Fruit fly (Drosophila melanogaster): ENCODE results near the gene MESR3.

The MESR3 gene

dm6 chr2L:18698559-18699130 lies 81.6 kb downstream of the MESR3 start, which contains the start of gene CG10341:
CG10341 (plus strand) TSS chr2L:18698714.
- TF ChIP-seq woc (GFP tag; optimal IDR thresholded peaks at IDR 0.05) (no peak), Myc (optimal IDR thresholded peaks at IDR 0.05) (peak; percentile 36), h (GFP tag; optimal IDR thresholded peaks at IDR 0.05) (peak; percentile 3), sage (GFP tag; optimal IDR thresholded peaks at IDR 0.05) (peak; percentile 3)

dm6 chr2L:18702721-18703488 lies 85.8 kb downstream of the MESR3 start, which contains the start of the genes CG10376 and CG10343:
CG10376 (minus strand) TSS chr2L:18703105.
CG10343 (plus strand) TSS chr2L:18703473.
- TF ChIP-seq HLH106 (tag; optimal IDR thresholded peaks at IDR 0.05) = peak; percentile 92
- TF ChIP-seq foxo (GFP tag; optimal IDR thresholded peaks at IDR 0.05) = peak in 1 of 2 experiments; percentile 85
- TF ChIP-seq rgr (GFP tag; optimal IDR thresholded peaks at IDR 0.05) = peak; percentile 77
- TF ChIP-seq CG9705 (GFP tag; optimal IDR thresholded peaks at IDR 0.05) = peak; percentile 79
- TF ChIP-seq tai (GFP tag; optimal IDR thresholded peaks at IDR 0.05) = no peak
- no peak for TF ChIP-seq sage (GFP tag; optimal IDR thresholded peaks at IDR 0.05)
- TF ChIP-seq woc (GFP tag; optimal IDR thresholded peaks at IDR 0.05) = peak; percentile 76
- no peak for TF ChIP-seq Hr83 (GFP tag; optimal IDR thresholded peaks at IDR 0.05; ENCODE audit: poor library complexity, severe bottlenecking)
- peak; percentile 57 for TF ChIP-seq Hnf4 (GFP tag; optimal IDR thresholded peaks at IDR 0.05)
- TF ChIP-seq Sp1 (GFP tag; optimal IDR thresholded peaks at IDR 0.05) = peak; percentile 87
- peak; percentile 9 for TF ChIP-seq Myc (optimal IDR thresholded peaks at IDR 0.05)
- TF ChIP-seq dl (GFP tag; optimal IDR thresholded peaks at IDR 0.05; ENCODE audit: insufficient read depth in 1 of 2, partially characterized antibody in 2 of 2) = no peak
- TF ChIP-seq jim (GFP tag; optimal IDR thresholded peaks at IDR 0.05) = no peak
- TF ChIP-seq sv (GFP tag; optimal IDR thresholded peaks at IDR 0.05) = peak; percentile 34
- TF ChIP-seq ey (GFP tag; optimal IDR thresholded peaks at IDR 0.05) = peak; percentile 56
- TF ChIP-seq Dif (GFP tag; optimal IDR thresholded peaks at IDR 0.05; ENCODE audit: partially characterized antibody) = no peak
- no peak for TF ChIP-seq brk (GFP tag; optimal IDR thresholded peaks at IDR 0.05)
- no peak for TF ChIP-seq dsf (GFP tag; optimal IDR thresholded peaks at IDR 0.05; ENCODE audit: borderline replicate concordance)
- TF ChIP-seq Rel (GFP tag; optimal IDR thresholded peaks at IDR 0.05) = no peak
- TF ChIP-seq Rel (tag; optimal IDR thresholded peaks at IDR 0.05) = peak; percentile 62
- TF ChIP-seq OdsH (GFP tag; optimal IDR thresholded peaks at IDR 0.05) = peak; percentile 71
- TF ChIP-seq dmrt93B (GFP tag; optimal IDR thresholded peaks at IDR 0.05) = peak; percentile 83
- TF ChIP-seq Hr78 (GFP tag; optimal IDR thresholded peaks at IDR 0.05) = peak; percentile 90
- TF ChIP-seq N (GFP tag; optimal IDR thresholded peaks at IDR 0.05) = peak; percentile 98
- TF ChIP-seq Vsx2 (GFP tag; optimal IDR thresholded peaks at IDR 0.05; ENCODE audit: partially characterized antibody) = no peak
- TF ChIP-seq h (GFP tag; optimal IDR thresholded peaks at IDR 0.05) = peak; percentile 68
- no peak for TF ChIP-seq br (GFP tag; optimal IDR thresholded peaks at IDR 0.05)
- peak; percentile 85 for TF ChIP-seq psq (GFP tag; optimal IDR thresholded peaks at IDR 0.05)
- TF ChIP-seq Abd-B (GFP tag; optimal IDR thresholded peaks at IDR 0.05) = no peak
- TF ChIP-seq fru (GFP tag; optimal IDR thresholded peaks at IDR 0.05) = peak; percentile 70

- TF ChIP-seq dl (GFP tag; optimal IDR thresholded peaks at IDR 0.05; ENCODE audit: insufficient read depth in 1 of 2, partially characterized antibody in 2 of 2) (no peak), Rel (GFP tag; optimal IDR thresholded peaks at IDR 0.05) (no peak), Rel (tag; optimal IDR thresholded peaks at IDR 0.05) (peak; percentile 70), jim (GFP tag; optimal IDR thresholded peaks at IDR 0.05) (peak; percentile 27), Jra (GFP tag; optimal IDR thresholded peaks at IDR 0.05) (peak; percentile 97), CG32264 (GFP tag; optimal IDR thresholded peaks at IDR 0.05) (peak; percentile 65), foxo (GFP tag; optimal IDR thresholded peaks at IDR 0.05) (peak; percentile 85 to 98), fru (GFP tag; optimal IDR thresholded peaks at IDR 0.05) (peak; percentile 92), CG9705 (GFP tag; optimal IDR thresholded peaks at IDR 0.05) (peak; percentile 74), OdsH (GFP tag; optimal IDR thresholded peaks at IDR 0.05) (peak; percentile 90), lola (GFP tag; optimal IDR thresholded peaks at IDR 0.05) (no peak), dmrt93B (GFP tag; optimal IDR thresholded peaks at IDR 0.05) (peak; percentile 68), dsf (GFP tag; optimal IDR thresholded peaks at IDR 0.05; ENCODE audit: borderline replicate concordance) (peak; percentile 94), pan (optimal IDR thresholded peaks at IDR 0.05) (no peak), Vsx2 (GFP tag; optimal IDR thresholded peaks at IDR 0.05; ENCODE audit: partially characterized antibody) (no peak), sv (GFP tag; optimal IDR thresholded peaks at IDR 0.05) (peak; percentile 89), rgr (GFP tag; optimal IDR thresholded peaks at IDR 0.05) (peak; percentile 98), Dif (GFP tag; optimal IDR thresholded peaks at IDR 0.05; ENCODE audit: partially characterized antibody) (no peak), woc (GFP tag; optimal IDR thresholded peaks at IDR 0.05) (peak; percentile 88), usp (GFP tag; optimal IDR thresholded peaks at IDR 0.05) (no peak), brk (GFP tag; optimal IDR thresholded peaks at IDR 0.05) (no peak), N (GFP tag; optimal IDR thresholded peaks at IDR 0.05) (no peak), Sp1 (GFP tag; optimal IDR thresholded peaks at IDR 0.05) (peak; percentile 93), ey (GFP tag; optimal IDR thresholded peaks at IDR 0.05) (peak; percentile 91), br (GFP tag; optimal IDR thresholded peaks at IDR 0.05) (peak; percentile 96), Hr83 (GFP tag; optimal IDR thresholded peaks at IDR 0.05; ENCODE audit: poor library complexity, severe bottlenecking) (peak; percentile 37), Hnf4 (GFP tag; optimal IDR thresholded peaks at IDR 0.05) (peak; percentile 98), sage (GFP tag; optimal IDR thresholded peaks at IDR 0.05) (peak; percentile 57), Mio (GFP tag; optimal IDR thresholded peaks at IDR 0.05) (peak; percentile 78), tai (GFP tag; optimal IDR thresholded peaks at IDR 0.05) (no peak), Dfd (GFP tag; optimal IDR thresholded peaks at IDR 0.05) (no peak), Abd-B (GFP tag; optimal IDR thresholded peaks at IDR 0.05) (no peak), Myc (optimal IDR thresholded peaks at IDR 0.05) (no peak), HLH106 (tag; optimal IDR thresholded peaks at IDR 0.05) (peak; percentile 84), Hr78 (GFP tag; optimal IDR thresholded peaks at IDR 0.05) (no peak), CrebA (GFP tag; optimal IDR thresholded peaks at IDR 0.05; ENCODE audit: borderline replicate concordance) (no peak), h (GFP tag; optimal IDR thresholded peaks at IDR 0.05) (peak; percentile 90)
These were observed 88.6 kb downstream of the MESR3 start, which contains the start of gene Jwa for dm6 chr2L:18705617-18706046. Jwa (minus strand) TSS chr2L:18705703.

Measured in whole organism, wandering third instar larva.